Fruit fly (Drosophila melanogaster): ENCODE measurements around the gene RabGGTb.

RabGGTb gene

DNA sequence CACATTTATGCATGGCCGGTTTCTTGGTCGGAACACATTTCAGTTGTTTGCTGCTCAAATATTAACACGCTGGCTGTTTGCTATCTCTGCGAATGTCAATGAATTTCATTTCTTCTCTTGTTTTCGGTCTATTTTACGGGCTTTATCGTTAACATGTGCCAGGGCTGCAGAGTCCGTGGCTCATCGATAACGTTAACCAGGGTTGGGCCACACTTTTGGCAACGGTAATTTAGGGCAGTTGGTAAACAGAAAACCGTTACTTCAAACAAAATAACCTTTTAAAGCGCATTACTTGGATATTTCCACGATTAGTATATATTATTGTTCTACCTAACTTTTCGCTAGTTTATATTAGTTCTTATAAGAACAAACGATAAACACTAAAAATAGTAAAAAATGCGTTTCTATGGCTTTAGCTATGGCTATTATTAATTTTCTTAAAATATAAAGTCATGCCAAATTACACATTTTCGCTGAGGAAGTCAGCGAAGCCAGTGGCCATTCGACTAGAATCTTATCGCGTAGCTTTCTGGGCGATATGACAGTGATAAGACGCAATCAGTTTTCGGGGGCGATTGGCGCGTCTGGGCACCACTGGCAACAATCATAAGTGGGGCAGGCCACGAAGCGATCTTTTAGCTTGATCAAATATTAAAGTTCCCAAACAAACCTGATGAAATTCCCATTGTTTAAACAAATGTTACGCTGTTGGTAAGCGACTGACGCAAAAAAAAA, 4.2 kb downstream of the RabGGTb start (continued):
- TF ChIP-seq ac (GFP tag; optimal IDR thresholded peaks at IDR 0.05): no peak
- TF ChIP-seq Fer3 (tag; optimal IDR thresholded peaks at IDR 0.05): peak; percentile 25
- TF ChIP-seq YL-1 (GFP tag; optimal IDR thresholded peaks at IDR 0.05): no peak
- TF ChIP-seq CG33213 (GFP tag; optimal IDR thresholded peaks at IDR 0.05): peak; percentile 45
- peak; percentile 67; the same call in 1 of the 2 replicates for TF ChIP-seq slbo (GFP tag; IDR thresholded peaks at IDR 0.05)
- peak; percentile 35 for TF ChIP-seq ind (GFP tag; optimal IDR thresholded peaks at IDR 0.05)
- TF ChIP-seq grau (tag; optimal IDR thresholded peaks at IDR 0.05): peak; percentile 61
- peak; percentile 26 for TF ChIP-seq caup (GFP tag; optimal IDR thresholded peaks at IDR 0.05; ENCODE audit: severe bottlenecking)
- TF ChIP-seq pb (GFP tag; optimal IDR thresholded peaks at IDR 0.05): no peak
- TF ChIP-seq luna (GFP tag; optimal IDR thresholded peaks at IDR 0.05): no peak
- peak; percentile 7 for TF ChIP-seq CG10654 (GFP tag; optimal IDR thresholded peaks at IDR 0.05)
- no peak for TF ChIP-seq cato (GFP tag; optimal IDR thresholded peaks at IDR 0.05; ENCODE audit: borderline replicate concordance)
- peak in 1 of 2 experiments; percentile 32 for TF ChIP-seq bsh (GFP tag; optimal IDR thresholded peaks at IDR 0.05)
- peak; percentile 38 for TF ChIP-seq CG10267 (tag; optimal IDR thresholded peaks at IDR 0.05)
- TF ChIP-seq E2f1 (GFP tag; IDR thresholded peaks at IDR 0.05): 0 out of 2 replicates have a peak, but pooled peaks have one; percentile 7
- TF ChIP-seq Camta (GFP tag; optimal IDR thresholded peaks at IDR 0.05): peak; percentile 59
- no peak for TF ChIP-seq eve (GFP tag; optimal IDR thresholded peaks at IDR 0.05)
- no peak for TF ChIP-seq salm (tag; optimal IDR thresholded peaks at IDR 0.05)
- no peak for TF ChIP-seq CG32767 (GFP tag; IDR thresholded peaks at IDR 0.05)
- peak; percentile 26 for TF ChIP-seq emc (GFP tag; optimal IDR thresholded peaks at IDR 0.05)
- no peak for TF ChIP-seq shn (GFP tag; optimal IDR thresholded peaks at IDR 0.05)
- TF ChIP-seq CG17361 (GFP tag; IDR thresholded peaks at IDR 0.05): peak; percentile 49; the same call in 2 of the 3 replicates
- TF ChIP-seq NfI (GFP tag; optimal IDR thresholded peaks at IDR 0.05): peak; percentile 29
- peak; percentile 47 for TF ChIP-seq CG13424 (tag; optimal IDR thresholded peaks at IDR 0.05)
- TF ChIP-seq aop (GFP tag; IDR thresholded peaks at IDR 0.05): peak; percentile 16; the same call in 1 of the 2 replicates
- peak; percentile 43 for TF ChIP-seq CG13123 (GFP tag; optimal IDR thresholded peaks at IDR 0.05)
- TF ChIP-seq CG42726 (GFP tag; IDR thresholded peaks at IDR 0.05; ENCODE audit: partially characterized antibody): no peak
- no peak for TF ChIP-seq CG18011 (GFP tag; optimal IDR thresholded peaks at IDR 0.05)
- no peak for TF ChIP-seq CG1602 (GFP tag; optimal IDR thresholded peaks at IDR 0.05)
- no peak for TF ChIP-seq HLHmδ (GFP tag; optimal IDR thresholded peaks at IDR 0.05)
- peak; percentile 30 for TF ChIP-seq CG12299 (tag; optimal IDR thresholded peaks at IDR 0.05)
- TF ChIP-seq H2.0 (GFP tag; IDR thresholded peaks at IDR 0.05): peak; percentile 48
- no peak for TF ChIP-seq CG30020 (tag; optimal IDR thresholded peaks at IDR 0.05)
- no peak for TF ChIP-seq CG6272 (GFP tag; IDR thresholded peaks at IDR 0.05)
- TF ChIP-seq Fer1 (GFP tag; optimal IDR thresholded peaks at IDR 0.05): peak; percentile 76
- TF ChIP-seq CG30431 (GFP tag; optimal IDR thresholded peaks at IDR 0.05): no peak
- TF ChIP-seq D19A (tag; optimal IDR thresholded peaks at IDR 0.05): peak; percentile 48
- no peak for TF ChIP-seq Hey (tag; optimal IDR thresholded peaks at IDR 0.05)
- TF ChIP-seq disco-r (GFP tag; optimal IDR thresholded peaks at IDR 0.05): peak; percentile 7
- peak; percentile 53 for TF ChIP-seq Dref (GFP tag; IDR thresholded peaks at IDR 0.05)
- TF ChIP-seq sim (GFP tag; IDR thresholded peaks at IDR 0.05): no peak
- peak; percentile 13 for TF ChIP-seq Fer2 (tag; optimal IDR thresholded peaks at IDR 0.05)
- TF ChIP-seq crc (GFP tag; optimal IDR thresholded peaks at IDR 0.05): peak; percentile 8
- no peak for TF ChIP-seq slou (GFP tag; optimal IDR thresholded peaks at IDR 0.05)
- peak; percentile 16 for TF ChIP-seq pho (GFP tag; optimal IDR thresholded peaks at IDR 0.05)
- no peak for TF ChIP-seq Aef1 (GFP tag; IDR thresholded peaks at IDR 0.05)
- TF ChIP-seq row (GFP tag; IDR thresholded peaks at IDR 0.05): peak; percentile 79
- peak; percentile 32 for TF ChIP-seq her (GFP tag; optimal IDR thresholded peaks at IDR 0.05)
- TF ChIP-seq CG10543 (GFP tag; optimal IDR thresholded peaks at IDR 0.05): peak; percentile 20
- TF ChIP-seq CG18599 (GFP tag; optimal IDR thresholded peaks at IDR 0.05): peak; percentile 57

Measured in whole organism, embryonic.